Fruit fly (Drosophila melanogaster) whole organism, adult: ENCODE data around the gene hdm.

Experiments
- CG14711 ChIP-seq: fragments of 200-800 bp; sonication (Bioruptor generic); optimal IDR thresholded peaks from 2 replicates; lab custom pipeline; 2018; ENCODE audit warnings: missing biosample characterization, mild to moderate bottlenecking, missing genetic modification characterization, moderate library complexity
- CG33017 ChIP-seq: fragments of 200-800 bp; sonication (Bioruptor generic); optimal IDR thresholded peaks from 2 replicates; lab custom pipeline; 2018; ENCODE audit warnings: missing biosample characterization, mild to moderate bottlenecking, missing genetic modification characterization, moderate library complexity
- CG7045 ChIP-seq: fragments of 200-800 bp; sonication (Bioruptor generic); optimal IDR thresholded peaks from 2 replicates; lab custom pipeline; 2017; ENCODE audit warnings: missing biosample characterization, mild to moderate bottlenecking, missing genetic modification characterization
- Clk ChIP-seq: fragments of 200-800 bp; sonication (Bioruptor generic); optimal IDR thresholded peaks from 2 replicates; lab custom pipeline; 2017; ENCODE audit warnings: missing biosample characterization, missing genetic modification characterization
- Crg-1 ChIP-seq: fragments of 200-800 bp; sonication (Bioruptor generic); optimal IDR thresholded peaks from 2 replicates; lab custom pipeline; 2016; ENCODE audit warnings: missing biosample characterization, missing genetic modification characterization
- Hr96 ChIP-seq: fragments of 200-800 bp; sonication (Bioruptor generic); optimal IDR thresholded peaks from 2 replicates; lab custom pipeline; 2016; ENCODE audit warnings: missing biosample characterization, missing genetic modification characterization
- bab1 ChIP-seq: fragments of 200-800 bp; sonication (Bioruptor generic); optimal IDR thresholded peaks from 3 replicates; lab custom pipeline; 2019; ENCODE audit warnings: missing biosample characterization, mild to moderate bottlenecking, missing genetic modification characterization, moderate library complexity
- cic ChIP-seq: fragments of 200-800 bp; sonication (Bioruptor generic); optimal IDR thresholded peaks from 2 replicates; lab custom pipeline; 2017; ENCODE audit warnings: missing biosample characterization, mild to moderate bottlenecking, missing genetic modification characterization, moderate library complexity
- kay ChIP-seq: fragments of 200-800 bp; sonication (Bioruptor generic); peaks from one replicate; lab custom pipeline; 2016; ENCODE audit warnings: missing biosample characterization, missing genetic modification characterization, borderline replicate concordance
- ovo ChIP-seq: fragments of 200-800 bp; sonication (Bioruptor generic); optimal IDR thresholded peaks from 2 replicates; lab custom pipeline; 2016; ENCODE audit warnings: missing biosample characterization, missing genetic modification characterization
- pad ChIP-seq: fragments of 200-800 bp; sonication (Bioruptor generic); optimal IDR thresholded peaks from 3 replicates; lab custom pipeline; 2017; ENCODE audit warnings: missing biosample characterization, missing genetic modification characterization, mild to moderate bottlenecking, moderate library complexity, missing genetic modification reagents
- toe ChIP-seq: fragments of 200-800 bp; sonication (Bioruptor generic); optimal IDR thresholded peaks from 2 replicates; lab custom pipeline; 2016; ENCODE audit warnings: missing biosample characterization, missing genetic modification characterization

- TF ChIP-seq kay (no peak), CG7045 (GFP tag; lab: Kevin White, UChicago) (no peak), Hr96 (GFP tag; lab: Kevin White, UChicago) (no peak), pad (GFP tag; lab: Kevin White, UChicago) (no peak), CG14711 (tag; lab: Kevin White, UChicago) (no peak), Clk (GFP tag; lab: Kevin White, UChicago) (no peak), cic (GFP tag; lab: Kevin White, UChicago) (no peak), ovo (GFP tag; lab: Kevin White, UChicago) (no peak), Crg-1 (no peak), toe (GFP tag; lab: Kevin White, UChicago) (no peak), bab1 (GFP tag; lab: Kevin White, UChicago) (no peak), CG33017 (tag; lab: Kevin White, UChicago) (no peak)
Measured at dm6 chrX:7900659-7901058, 19.3 kb downstream of the hdm start.
